Worm (Caenorhabditis elegans) whole organism, L4/young adult: ENCODE data around the gene ZK813.5.

Experiments used
- dao-5 ChIP-seq: sonication (generic microtip); optimal IDR thresholded peaks from 2 replicates; lab custom pipeline; 2016; ENCODE audit warnings: missing genotype, missing genetic modification characterization, moderate library complexity, missing compliant biosample characterization
- him-1 ChIP-seq: sonication (generic microtip); optimal IDR thresholded peaks from 2 replicates; lab custom pipeline; 2016; ENCODE audit warnings: missing genotype, missing genetic modification reagents, missing genetic modification characterization, missing compliant biosample characterization

ce11 chrX:3403195-3403594, 47.8 kb downstream of the ZK813.5 start, which contains the start of gene vit-5:
- no peak for TF ChIP-seq him-1 (tag; lab: Kevin White, UChicago)
- no peak for TF ChIP-seq dao-5 (tag; lab: Kevin White, UChicago)
